Fruit fly (Drosophila melanogaster): ENCODE measurements around the gene Cad96Ca.

Cad96Ca gene

dm6 chr3R:25232271-25232989 lies 24.3 kb upstream of the Cad96Ca start, which contains the start of gene Cad96Cb (continued):
- TF ChIP-seq Ada2b (GFP tag; IDR thresholded peaks at IDR 0.05) (no peak), Poxn (GFP tag; IDR thresholded peaks at IDR 0.05) (no peak), CG11723 (GFP tag; optimal IDR thresholded peaks at IDR 0.05) (peak; percentile 80), CG2199 (GFP tag; IDR thresholded peaks at IDR 0.05) (no peak), gsb-n (tag; optimal IDR thresholded peaks at IDR 0.05) (peak; percentile 86), NFAT (GFP tag; IDR thresholded peaks at IDR 0.05) (no peak), esg (GFP tag; conservative IDR thresholded peaks at IDR 0.05) (0 out of 2 replicates have a peak, but pooled peaks have one; percentile 46), HLH4C (GFP tag; IDR thresholded peaks at IDR 0.05; ENCODE audit: partially characterized antibody) (no peak), CG15073 (GFP tag; optimal IDR thresholded peaks at IDR 0.05) (peak; percentile 20), CG16779 (GFP tag; IDR thresholded peaks at IDR 0.05) (no peak), zf30C (GFP tag; optimal IDR thresholded peaks at IDR 0.05) (no peak), slbo (GFP tag; IDR thresholded peaks at IDR 0.05) (peak; percentile 38; the same call in 1 of the 2 replicates), Mes4 (GFP tag; optimal IDR thresholded peaks at IDR 0.05) (peak; percentile 85), bsh (GFP tag; optimal IDR thresholded peaks at IDR 0.05) (peak; percentile 84 to 91), Elba2 (GFP tag; optimal IDR thresholded peaks at IDR 0.05) (no peak), gem (tag; optimal IDR thresholded peaks at IDR 0.05) (peak; percentile 90), CG11695 (GFP tag; IDR thresholded peaks at IDR 0.05) (peak; percentile 79), lab (GFP tag; optimal IDR thresholded peaks at IDR 0.05) (peak; percentile 71), CG10267 (tag; optimal IDR thresholded peaks at IDR 0.05) (peak; percentile 84), gfzf (GFP tag; optimal IDR thresholded peaks at IDR 0.05) (no peak), al (GFP tag; IDR thresholded peaks at IDR 0.05) (no peak), CG17912 (GFP tag; optimal IDR thresholded peaks at IDR 0.05) (no peak), CG9437 (GFP tag; optimal IDR thresholded peaks at IDR 0.05) (peak; percentile 87), unc-4 (GFP tag; IDR thresholded peaks at IDR 0.05; ENCODE audit: partially characterized antibody) (no peak), grn (GFP tag; optimal IDR thresholded peaks at IDR 0.05) (peak; percentile 0), CG17802 (tag; optimal IDR thresholded peaks at IDR 0.05) (peak; percentile 66), Ets97D (GFP tag; optimal IDR thresholded peaks at IDR 0.05) (peak; percentile 28), CG6689 (GFP tag; IDR thresholded peaks at IDR 0.05) (peak; percentile 81), CG4328 (GFP tag; optimal IDR thresholded peaks at IDR 0.05) (peak; percentile 74), CG12104 (GFP tag; optimal IDR thresholded peaks at IDR 0.05) (peak; percentile 86), toy (GFP tag; IDR thresholded peaks at IDR 0.05) (no peak), ranshi (GFP tag; IDR thresholded peaks at IDR 0.05) (peak; percentile 38; the same call in 1 of the 2 replicates), Myb (GFP tag; optimal IDR thresholded peaks at IDR 0.05) (peak; percentile 54), CG5953 (GFP tag; IDR thresholded peaks at IDR 0.05) (no peak), CG5245 (GFP tag; optimal IDR thresholded peaks at IDR 0.05) (peak; percentile 82), Fer1 (GFP tag; optimal IDR thresholded peaks at IDR 0.05) (no peak), CG32532 (GFP tag; IDR thresholded peaks at IDR 0.05) (peak; percentile 40; the same call in 1 of the 2 replicates), cad (GFP tag; optimal IDR thresholded peaks at IDR 0.05) (no peak), CG31441 (GFP tag; IDR thresholded peaks at IDR 0.05) (peak; percentile 94), seq (GFP tag; IDR thresholded peaks at IDR 0.05) (peak; percentile 60), Camta (GFP tag; optimal IDR thresholded peaks at IDR 0.05) (peak; percentile 86), amos (GFP tag; IDR thresholded peaks at IDR 0.05; ENCODE audit: partially characterized antibody) (no peak), CG2202 (tag; optimal IDR thresholded peaks at IDR 0.05) (peak; percentile 48), CG4424 (GFP tag; optimal IDR thresholded peaks at IDR 0.05) (peak; percentile 92), CG18262 (tag; optimal IDR thresholded peaks at IDR 0.05) (peak; percentile 95), Ssrp (tag; optimal IDR thresholded peaks at IDR 0.05) (peak; percentile 90), CG15479 (GFP tag; optimal IDR thresholded peaks at IDR 0.05) (no peak), Side (GFP tag; optimal IDR thresholded peaks at IDR 0.05) (peak; percentile 71), CG4404 (GFP tag; IDR thresholded peaks at IDR 0.05) (peak; percentile 49), CG12769 (tag; optimal IDR thresholded peaks at IDR 0.05) (no peak)
